3 fruit fly cellular contexts compared by ENCODE assay signal in the genomic region with DNA sequence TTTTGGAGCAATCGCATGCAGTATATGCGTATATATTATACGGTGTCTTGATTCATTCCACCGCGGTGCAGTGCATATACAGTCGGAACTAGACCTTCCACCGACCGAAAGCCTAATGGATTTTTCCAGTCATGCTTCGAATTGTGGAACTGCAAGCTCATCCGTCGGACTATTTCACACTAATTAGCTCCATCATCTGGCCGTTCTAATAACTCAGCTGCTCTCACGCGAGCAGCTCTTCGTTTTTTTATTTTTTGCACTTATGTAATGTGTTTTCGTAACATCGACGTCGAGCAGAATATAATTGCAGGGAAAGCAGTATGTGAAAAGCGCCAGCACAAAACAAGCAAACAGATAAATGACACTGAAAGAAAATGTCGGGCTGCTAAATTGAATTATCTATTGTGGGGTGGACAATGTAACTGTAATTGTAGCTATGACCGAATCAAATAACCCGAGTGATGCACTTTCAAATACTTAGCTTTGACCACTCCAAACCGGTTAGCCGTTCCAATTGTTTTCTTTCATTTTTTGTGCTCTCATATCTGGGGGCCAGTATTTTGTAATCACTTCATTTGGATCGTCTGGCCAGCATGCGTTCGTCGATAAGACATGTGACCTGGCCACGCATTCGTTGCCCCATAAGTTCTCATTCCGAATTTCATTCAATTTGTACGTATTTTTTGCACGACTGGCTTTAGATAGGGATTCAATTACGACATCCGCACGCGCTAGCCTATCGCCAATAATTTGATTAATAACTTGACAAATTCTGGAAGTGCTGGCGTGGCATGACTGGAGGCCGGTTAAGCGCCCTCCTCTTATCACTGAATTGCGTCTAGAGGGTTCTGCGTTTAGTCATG.
A peak's percentile ranks its signal among the peaks of the same experiment; 100 is the strongest.
TF ChIP-seq lines count a peak whose summit lies in the region.

TSS of gene Cpr73D (minus strand) at position 156 of the 863 bp plus-strand sequence.

TF ChIP-seq in whole organism, adult, 20 proteins besides CTCF, POLR2A, EP300 and RAD21 (continued from another document):
- no peak for TF ChIP-seq CG11617 (GFP tag; optimal IDR thresholded peaks at IDR 0.05; lab: Kevin White, UChicago)
- TF ChIP-seq ovo (GFP tag; optimal IDR thresholded peaks at IDR 0.05; lab: Kevin White, UChicago) = no peak
- no peak for TF ChIP-seq bab1 (GFP tag; optimal IDR thresholded peaks at IDR 0.05; lab: Kevin White, UChicago)

TF ChIP-seq in whole organism, embryonic, 481 proteins besides CTCF, POLR2A, EP300 and RAD21 (continued from another document):
- TF ChIP-seq sens (GFP tag; lab: Kevin White, UChicago) (peak; percentile 70), Sox100B (GFP tag; optimal IDR thresholded peaks at IDR 0.05; lab: Kevin White, UChicago) (no peak), CG17612 (GFP tag; IDR thresholded peaks at IDR 0.05; lab: Robert Waterston, UW) (no peak), Atf3 (GFP tag; optimal IDR thresholded peaks at IDR 0.05; lab: Kevin White, UChicago) (no peak), exex (tag; optimal IDR thresholded peaks at IDR 0.05; lab: Kevin White, UChicago) (peak; percentile 68), chm (GFP tag; IDR thresholded peaks at IDR 0.05; lab: Robert Waterston, UW) (0 out of 2 replicates have a peak, but pooled peaks have one; percentile 15), Vsx1 (GFP tag; optimal IDR thresholded peaks at IDR 0.05; lab: Kevin White, UChicago) (peak; percentile 57), Pdp1 (GFP tag; optimal IDR thresholded peaks at IDR 0.05; lab: Kevin White, UChicago) (peak in 1 of 2 experiments; percentile 91), Adf1 (GFP tag; IDR thresholded peaks at IDR 0.05; lab: Robert Waterston, UW) (0 out of 2 replicates have a peak, but pooled peaks have one; percentile 4), caup (GFP tag; optimal IDR thresholded peaks at IDR 0.05; lab: Kevin White, UChicago; ENCODE audit: severe bottlenecking) (no peak), grn (GFP tag; optimal IDR thresholded peaks at IDR 0.05; lab: Kevin White, UChicago) (peak; percentile 16)

TF ChIP-seq in whole organism, prepupa, 60 proteins besides CTCF, POLR2A, EP300 and RAD21 (continued from another document):
- TF ChIP-seq CG16779 (tag; optimal IDR thresholded peaks at IDR 0.05; lab: Kevin White, UChicago) (no peak), Gug (GFP tag; IDR thresholded peaks at IDR 0.05; lab: Robert Waterston, UW) (peak; percentile 35; the same call in 1 of the 2 replicates), CG7368 (GFP tag; optimal IDR thresholded peaks at IDR 0.05; lab: Kevin White, UChicago) (peak; percentile 25), esn (GFP tag; optimal IDR thresholded peaks at IDR 0.05; lab: Kevin White, UChicago) (peak; percentile 37), acj6 (GFP tag; optimal IDR thresholded peaks at IDR 0.05; lab: Kevin White, UChicago) (no peak), Met (GFP tag; optimal IDR thresholded peaks at IDR 0.05; lab: Kevin White, UChicago) (no peak), dac (GFP tag; optimal IDR thresholded peaks at IDR 0.05; lab: Kevin White, UChicago) (no peak), OdsH (GFP tag; optimal IDR thresholded peaks at IDR 0.05; lab: Kevin White, UChicago) (no peak), fd59A (GFP tag; optimal IDR thresholded peaks at IDR 0.05; lab: Kevin White, UChicago) (no peak), Sox15 (GFP tag; optimal IDR thresholded peaks at IDR 0.05; lab: Kevin White, UChicago) (no peak), ss (GFP tag; optimal IDR thresholded peaks at IDR 0.05; lab: Kevin White, UChicago) (no peak), Hr39 (GFP tag; optimal IDR thresholded peaks at IDR 0.05; lab: Kevin White, UChicago) (no peak), spab (GFP tag; optimal IDR thresholded peaks at IDR 0.05; lab: Kevin White, UChicago) (no peak), dsx (GFP tag; optimal IDR thresholded peaks at IDR 0.05; lab: Kevin White, UChicago; ENCODE audit: poor library complexity, severe bottlenecking) (no peak), Blimp-1 (GFP tag; optimal IDR thresholded peaks at IDR 0.05; lab: Kevin White, UChicago) (no peak)
